Worm (Caenorhabditis elegans): Measurements from ENCODE around the gene F10E9.1.

DNA sequence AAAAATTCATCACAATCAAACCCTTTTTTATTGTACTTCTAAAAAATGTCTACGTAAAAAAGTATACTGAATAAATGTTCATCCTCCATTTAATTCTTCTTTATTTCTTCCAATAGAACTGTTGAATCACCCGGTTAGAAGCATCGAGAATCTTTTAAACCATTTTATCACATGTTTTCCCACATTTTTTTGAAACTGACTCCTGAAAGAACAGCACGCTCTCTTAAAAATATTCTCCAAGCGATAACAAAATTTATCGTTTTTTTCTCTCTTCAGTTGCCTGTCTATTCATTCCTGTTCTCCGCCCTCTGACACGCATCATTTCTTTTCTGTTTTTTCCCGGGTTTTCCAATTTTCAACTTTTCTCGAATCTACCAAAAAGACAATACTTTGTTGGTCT, 1.4 kb downstream of the F10E9.1 start, which contains the start of gene F10E9.12:
- no peak for TF ChIP-seq rnt-1 (tag; optimal IDR thresholded peaks at IDR 0.05)
- TF ChIP-seq nhr-232 (tag; optimal IDR thresholded peaks at IDR 0.05), result no peak
- no peak for TF ChIP-seq pha-4 (tag; optimal IDR thresholded peaks at IDR 0.05)
- no peak for TF ChIP-seq dmd-4 (tag; optimal IDR thresholded peaks at IDR 0.05; ENCODE audit: borderline replicate concordance)
- no peak for TF ChIP-seq sox-4 (tag; optimal IDR thresholded peaks at IDR 0.05)
- TF ChIP-seq tbx-2 (tag; optimal IDR thresholded peaks at IDR 0.05), result no peak
